ENCODE assay signal across 4 fruit fly cellular contexts in the genomic region with DNA sequence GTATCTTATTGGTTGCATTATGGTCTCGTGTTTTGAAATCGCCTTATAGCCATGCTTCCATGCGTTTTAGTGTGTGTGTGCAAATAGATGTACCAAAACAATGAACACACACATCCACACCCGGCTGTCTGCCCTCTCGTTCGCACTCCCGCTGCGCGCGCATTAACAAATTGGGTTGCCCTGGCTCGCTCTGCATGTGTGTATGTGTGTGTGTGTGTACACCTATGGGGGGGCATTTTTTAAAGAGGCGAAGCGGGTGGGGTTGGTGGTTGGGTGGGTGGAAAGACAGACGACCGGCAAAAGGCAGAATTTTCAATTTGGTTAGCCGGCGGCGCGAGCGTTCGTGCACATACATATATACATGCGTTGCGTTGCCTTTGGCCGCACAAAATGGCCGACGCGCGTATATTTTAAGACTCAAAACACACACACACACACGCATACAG.
TF ChIP-seq lines count a peak whose summit lies in the region.

No protein-coding gene starts in this region.

TF ChIP-seq in whole organism, adult, 20 proteins besides CTCF, POLR2A, EP300 and RAD21 (continued from another document):
- TF ChIP-seq ovo (GFP tag; optimal IDR thresholded peaks at IDR 0.05; lab: Kevin White, UChicago) (no peak), toe (GFP tag; optimal IDR thresholded peaks at IDR 0.05; lab: Kevin White, UChicago) (no peak), cnc (optimal IDR thresholded peaks at IDR 0.05; lab: Kevin White, UChicago) (no peak)
TF ChIP-seq in whole organism, adult: peak in this region for 10.

TF ChIP-seq in whole organism, embryonic, 481 proteins besides CTCF, POLR2A, EP300 and RAD21 (continued from another document and continues in another):
- TF ChIP-seq Pdp1 (GFP tag; optimal IDR thresholded peaks at IDR 0.05; lab: Kevin White, UChicago): peak in 1 of 2 experiments; percentile 18
- no peak for TF ChIP-seq CG3065 (GFP tag; optimal IDR thresholded peaks at IDR 0.05; lab: Kevin White, UChicago)
- TF ChIP-seq jumu (GFP tag; optimal IDR thresholded peaks at IDR 0.05; lab: Kevin White, UChicago): no peak
- peak; percentile 86 for TF ChIP-seq Nf-YC (tag; optimal IDR thresholded peaks at IDR 0.05; lab: Kevin White, UChicago)
- peak; percentile 36 for TF ChIP-seq nmo (GFP tag; optimal IDR thresholded peaks at IDR 0.05; lab: Kevin White, UChicago)
- TF ChIP-seq CG14441 (GFP tag; IDR thresholded peaks at IDR 0.05; lab: Robert Waterston, UW): peak; percentile 53
- TF ChIP-seq CG8281 (tag; optimal IDR thresholded peaks at IDR 0.05; lab: Kevin White, UChicago): no peak
- TF ChIP-seq CG13296 (GFP tag; optimal IDR thresholded peaks at IDR 0.05; lab: Kevin White, UChicago): peak; percentile 30
- peak; percentile 6 for TF ChIP-seq Abd-B (GFP tag; optimal IDR thresholded peaks at IDR 0.05; lab: Kevin White, UChicago)
- peak; percentile 11; the same call in 1 of the 3 replicates for TF ChIP-seq row (GFP tag; IDR thresholded peaks at IDR 0.05; lab: Robert Waterston, UW)
- TF ChIP-seq ftz-f1 (GFP tag; optimal IDR thresholded peaks at IDR 0.05; lab: Kevin White, UChicago): peak; percentile 41
- no peak for TF ChIP-seq crp (GFP tag; optimal IDR thresholded peaks at IDR 0.05; lab: Kevin White, UChicago)
- TF ChIP-seq Aef1 (GFP tag; IDR thresholded peaks at IDR 0.05; lab: Robert Waterston, UW): no peak
- TF ChIP-seq Awh (GFP tag; IDR thresholded peaks at IDR 0.05; lab: Robert Waterston, UW): 0 out of 2 replicates have a peak, but pooled peaks have one; percentile 8
- TF ChIP-seq CG31388 (GFP tag; optimal IDR thresholded peaks at IDR 0.05; lab: Kevin White, UChicago): no peak
- no peak for TF ChIP-seq Atf3 (GFP tag; optimal IDR thresholded peaks at IDR 0.05; lab: Kevin White, UChicago)
- TF ChIP-seq pzg (GFP tag; optimal IDR thresholded peaks at IDR 0.05; lab: Kevin White, UChicago): peak; percentile 42
- TF ChIP-seq Dip2 (GFP tag; IDR thresholded peaks at IDR 0.05; lab: Robert Waterston, UW): no peak
- TF ChIP-seq Adf1 (GFP tag; IDR thresholded peaks at IDR 0.05; lab: Robert Waterston, UW): peak; percentile 73
- no peak for TF ChIP-seq ERR (GFP tag; optimal IDR thresholded peaks at IDR 0.05; lab: Kevin White, UChicago)
- TF ChIP-seq oc (tag; optimal IDR thresholded peaks at IDR 0.05; lab: Kevin White, UChicago): no peak
- TF ChIP-seq CG7928 (GFP tag; optimal IDR thresholded peaks at IDR 0.05; lab: Kevin White, UChicago): peak; percentile 60
- no peak for TF ChIP-seq lov (optimal IDR thresholded peaks at IDR 0.05; lab: Kevin White, UChicago)
- TF ChIP-seq lov (GFP tag; IDR thresholded peaks at IDR 0.05; lab: Robert Waterston, UW): peak; percentile 77; the same call in 1 of the 3 replicates
- peak; percentile 57; the same call in 2 of the 3 replicates for TF ChIP-seq Opbp (GFP tag; IDR thresholded peaks at IDR 0.05; lab: Robert Waterston, UW; ENCODE audit: partially characterized antibody)
- TF ChIP-seq CG33213 (GFP tag; optimal IDR thresholded peaks at IDR 0.05; lab: Kevin White, UChicago): no peak
- peak; percentile 16 for TF ChIP-seq CG11504 (tag; optimal IDR thresholded peaks at IDR 0.05; lab: Kevin White, UChicago)
- TF ChIP-seq CG12391 (tag; optimal IDR thresholded peaks at IDR 0.05; lab: Kevin White, UChicago): peak; percentile 14
- no peak for TF ChIP-seq CG2116 (GFP tag; optimal IDR thresholded peaks at IDR 0.05; lab: Kevin White, UChicago)
- TF ChIP-seq vvl (GFP tag; IDR thresholded peaks at IDR 0.05; lab: Robert Waterston, UW): peak; percentile 72
- TF ChIP-seq Fer1 (GFP tag; optimal IDR thresholded peaks at IDR 0.05; lab: Kevin White, UChicago): peak; percentile 63
- no peak for TF ChIP-seq Eip74EF (GFP tag; optimal IDR thresholded peaks at IDR 0.05; lab: Kevin White, UChicago)
- peak; percentile 56 for TF ChIP-seq zen (tag; optimal IDR thresholded peaks at IDR 0.05; lab: Kevin White, UChicago)
- peak; percentile 28 for TF ChIP-seq sqz (GFP tag; optimal IDR thresholded peaks at IDR 0.05; lab: Kevin White, UChicago)
- TF ChIP-seq CG17568 (GFP tag; optimal IDR thresholded peaks at IDR 0.05; lab: Kevin White, UChicago): peak; percentile 40
- 0 out of 2 replicates have a peak, but pooled peaks have one; percentile 7 for TF ChIP-seq stc (GFP tag; IDR thresholded peaks at IDR 0.05; lab: Robert Waterston, UW)
- no peak for TF ChIP-seq CG16863 (GFP tag; optimal IDR thresholded peaks at IDR 0.05; lab: Kevin White, UChicago)
- peak; percentile 13 for TF ChIP-seq run (tag; optimal IDR thresholded peaks at IDR 0.05; lab: Kevin White, UChicago)
- TF ChIP-seq Dbx (GFP tag; IDR thresholded peaks at IDR 0.05; lab: Robert Waterston, UW): peak; percentile 54; the same call in 1 of the 3 replicates
- TF ChIP-seq Deaf1 (tag; optimal IDR thresholded peaks at IDR 0.05; lab: Kevin White, UChicago): peak; percentile 70

TF ChIP-seq in whole organism, prepupa, 60 proteins besides CTCF, POLR2A, EP300 and RAD21 (continued from another document):
- TF ChIP-seq Met (GFP tag; optimal IDR thresholded peaks at IDR 0.05; lab: Kevin White, UChicago): no peak
- TF ChIP-seq salr (GFP tag; optimal IDR thresholded peaks at IDR 0.05; lab: Kevin White, UChicago): no peak
- no peak for TF ChIP-seq eg (GFP tag; IDR thresholded peaks at IDR 0.05; lab: Robert Waterston, UW)
- TF ChIP-seq dsx (GFP tag; optimal IDR thresholded peaks at IDR 0.05; lab: Kevin White, UChicago; ENCODE audit: poor library complexity, severe bottlenecking): peak; percentile 37
- TF ChIP-seq lz (GFP tag; optimal IDR thresholded peaks at IDR 0.05; lab: Kevin White, UChicago): no peak
- TF ChIP-seq CG4318 (GFP tag; optimal IDR thresholded peaks at IDR 0.05; lab: Kevin White, UChicago): no peak
- peak; percentile 20 for TF ChIP-seq CG34406 (GFP tag; optimal IDR thresholded peaks at IDR 0.05; lab: Kevin White, UChicago)
- TF ChIP-seq esn (GFP tag; optimal IDR thresholded peaks at IDR 0.05; lab: Kevin White, UChicago): no peak
- peak; percentile 54 for TF ChIP-seq CG16779 (tag; optimal IDR thresholded peaks at IDR 0.05; lab: Kevin White, UChicago)
- peak; percentile 3 for TF ChIP-seq vri (GFP tag; optimal IDR thresholded peaks at IDR 0.05; lab: Kevin White, UChicago)
- no peak for TF ChIP-seq cyc (GFP tag; optimal IDR thresholded peaks at IDR 0.05; lab: Kevin White, UChicago)
- no peak for TF ChIP-seq fd85E (GFP tag; optimal IDR thresholded peaks at IDR 0.05; lab: Kevin White, UChicago)
- TF ChIP-seq CG15336 (GFP tag; IDR thresholded peaks at IDR 0.05; lab: Robert Waterston, UW): peak; percentile 54; the same call in 1 of the 2 replicates

TF ChIP-seq in whole organism, wandering third instar larva, 38 proteins besides CTCF, POLR2A, EP300 and RAD21 (continued from another document):
- TF ChIP-seq Rel (GFP tag; optimal IDR thresholded peaks at IDR 0.05; lab: Kevin White, UChicago) (no peak), Rel (tag; optimal IDR thresholded peaks at IDR 0.05; lab: Kevin White, UChicago) (peak; percentile 76), pan (optimal IDR thresholded peaks at IDR 0.05; lab: Kevin White, UChicago) (no peak), dmrt93B (GFP tag; optimal IDR thresholded peaks at IDR 0.05; lab: Kevin White, UChicago) (no peak), GATAd (GFP tag; optimal IDR thresholded peaks at IDR 0.05; lab: Kevin White, UChicago) (no peak)
TF ChIP-seq in whole organism, wandering third instar larva: peak in this region for 13.
